Worm (Caenorhabditis elegans): ENCODE data around the gene nduf-11.

DNA sequence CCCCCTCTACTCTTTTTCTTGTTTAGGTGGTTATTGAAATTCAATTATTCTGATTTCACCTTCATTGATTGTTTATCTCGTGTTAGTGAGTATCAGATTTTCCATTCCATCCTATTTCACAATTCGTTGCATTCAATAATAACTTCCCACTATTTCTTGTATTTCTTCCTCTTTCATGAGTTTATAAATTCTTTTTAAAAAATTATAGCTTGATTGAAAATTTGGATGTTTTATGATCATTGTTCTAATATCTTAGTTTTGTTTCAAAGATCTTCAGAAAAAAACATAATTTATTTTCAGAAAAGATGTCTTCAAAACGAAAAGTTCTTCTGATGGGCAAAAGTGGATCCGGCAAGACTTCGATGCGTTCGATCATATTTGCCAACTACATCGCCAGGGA is 44.4 kb downstream of the nduf-11 start, which contains the start of gene raga-1:
- no peak for TF ChIP-seq hmbx-1 (tag; optimal IDR thresholded peaks at IDR 0.05)
- TF ChIP-seq hmg-4 (GFP tag; optimal IDR thresholded peaks at IDR 0.05): no peak
- no peak for TF ChIP-seq ceh-13 (GFP tag; optimal IDR thresholded peaks at IDR 0.05)
- no peak for TF ChIP-seq tbx-37 (GFP tag; conservative IDR thresholded peaks at IDR 0.05)
